Fruit fly (Drosophila melanogaster) whole organism, embryonic: ENCODE results near the gene Rlb1.

Experiments used
- ATbp ChIP-seq: fragments of 200-800 bp; sonication (Bioruptor generic); optimal IDR thresholded peaks from 2 replicates; lab custom pipeline; 2017; ENCODE audit warnings: missing biosample characterization, mild to moderate bottlenecking, missing genetic modification characterization, missing genetic modification reagents
- Atf-2 ChIP-seq: fragments of 200-800 bp; sonication (Bioruptor generic); optimal IDR thresholded peaks from 2 replicates; lab custom pipeline; 2016; ENCODE audit warnings: missing biosample characterization, missing genetic modification characterization
- CG10267 ChIP-seq: fragments of 200-800 bp; sonication (Bioruptor generic); optimal IDR thresholded peaks from 2 replicates; lab custom pipeline; 2018; ENCODE audit warnings: missing biosample characterization, mild to moderate bottlenecking, missing genetic modification characterization, moderate library complexity
- CG10462 ChIP-seq: fragments of 200-800 bp; sonication (Bioruptor generic); optimal IDR thresholded peaks from 2 replicates; lab custom pipeline; 2016; ENCODE audit warnings: missing biosample characterization, missing genetic modification characterization
- CG10565 ChIP-seq: fragments of 200-800 bp; sonication (Bioruptor generic); optimal IDR thresholded peaks from 3 replicates; lab custom pipeline; 2016; ENCODE audit warnings: missing biosample characterization, mild to moderate bottlenecking, missing genetic modification characterization
- CG1233 ChIP-seq: fragments of 200-800 bp; sonication (Bioruptor generic); optimal IDR thresholded peaks from 4 replicates; lab custom pipeline; 2018; ENCODE audit warnings: missing biosample characterization, mild to moderate bottlenecking, missing genetic modification characterization
- CG12391 ChIP-seq: fragments of 200-800 bp; sonication (Bioruptor generic); optimal IDR thresholded peaks from 3 replicates; lab custom pipeline; 2018; ENCODE audit warnings: missing biosample characterization, mild to moderate bottlenecking, missing genetic modification characterization, moderate library complexity
- CG13123 ChIP-seq: fragments of 200-800 bp; sonication (Bioruptor generic); optimal IDR thresholded peaks from 2 replicates; lab custom pipeline; 2016; ENCODE audit warnings: missing biosample characterization, missing genetic modification characterization
- CG15479 ChIP-seq: fragments of 200-800 bp; sonication (Bioruptor generic); optimal IDR thresholded peaks from 3 replicates; lab custom pipeline; 2019; ENCODE audit warnings: missing biosample characterization, mild to moderate bottlenecking, missing genetic modification characterization, moderate library complexity
- CG16863 ChIP-seq: fragments of 200-800 bp; sonication (Bioruptor generic); optimal IDR thresholded peaks from 3 replicates; lab custom pipeline; 2016; ENCODE audit warnings: missing biosample characterization, missing genetic modification characterization
- CG18619 ChIP-seq: fragments of 200-800 bp; sonication (Bioruptor generic); optimal IDR thresholded peaks from 3 replicates; lab custom pipeline; 2017; ENCODE audit warnings: missing biosample characterization, mild to moderate bottlenecking, missing genetic modification characterization
- CG2116 ChIP-seq: fragments of 200-800 bp; sonication (Bioruptor generic); optimal IDR thresholded peaks from 3 replicates; lab custom pipeline; 2018; ENCODE audit warnings: missing biosample characterization, mild to moderate bottlenecking, missing genetic modification characterization
- CG6854 ChIP-seq: fragments of 200-800 bp; sonication (Bioruptor generic); optimal IDR thresholded peaks from 3 replicates; lab custom pipeline; 2017; ENCODE audit warnings: missing biosample characterization, mild to moderate bottlenecking, missing genetic modification characterization
- CG7357 ChIP-seq: fragments of 200-800 bp; sonication (Bioruptor generic); IDR thresholded peaks from 3 replicates; pipeline ENCODE4 v1.3.6; 2022; ENCODE audit warnings: missing biosample characterization, missing genetic modification characterization
- CG7786 ChIP-seq: fragments of 200-800 bp; sonication (Bioruptor generic); optimal IDR thresholded peaks from 2 replicates; lab custom pipeline; 2016; ENCODE audit warnings: missing biosample characterization, missing genetic modification characterization
- CG8359 ChIP-seq: fragments of 200-800 bp; sonication (Bioruptor generic); optimal IDR thresholded peaks from 2 replicates; lab custom pipeline; 2017; ENCODE audit warnings: missing biosample characterization, mild to moderate bottlenecking, missing genetic modification characterization, borderline replicate concordance
- Camta ChIP-seq: fragments of 200-800 bp; sonication (Bioruptor generic); optimal IDR thresholded peaks from 2 replicates; lab custom pipeline; 2016; ENCODE audit warnings: missing biosample characterization, missing genetic modification characterization
- Chrac-16 ChIP-seq: fragments of 200-800 bp; sonication (Bioruptor generic); optimal IDR thresholded peaks from 3 replicates; lab custom pipeline; 2016; ENCODE audit warnings: missing biosample characterization, missing genetic modification characterization
- D ChIP-seq, 2 experiments: fragments of 200-800 bp in 1 of 2; fragments of >200 bp in 1 of 2; sonication (Bioruptor generic) in 1 of 2; optimal IDR thresholded peaks; 2 replicates in 1 of 2; 3 replicates in 1 of 2; lab custom pipeline; 2017; ENCODE audit warnings: mild to moderate bottlenecking in 1 of 2, missing biosample characterization in 1 of 2, missing genetic modification characterization in 1 of 2, missing genetic modification reagents in 1 of 2
- Dek ChIP-seq: fragments of 200-800 bp; sonication (Bioruptor generic); optimal IDR thresholded peaks from 3 replicates; lab custom pipeline; 2019; ENCODE audit warnings: missing biosample characterization, mild to moderate bottlenecking, missing genetic modification characterization, moderate library complexity
- Eip74EF ChIP-seq, 2 experiments: fragments of 200-800 bp in 1 of 2; fragments of >200 bp in 1 of 2; sonication (Bioruptor generic) in 1 of 2; optimal IDR thresholded peaks; 2 replicates each; lab custom pipeline; 2017 to 2019; ENCODE audit warnings: missing biosample characterization in 2 of 2, missing genetic modification characterization in 2 of 2, mild to moderate bottlenecking in 1 of 2, moderate library complexity in 1 of 2
- H15 ChIP-seq: fragments of 200-800 bp; sonication (Bioruptor generic); IDR thresholded peaks from 3 replicates; pipeline ENCODE4 v1.3.6; 2022; ENCODE audit warnings: missing biosample characterization, missing genetic modification characterization
- HLHmδ ChIP-seq: fragments of 200-800 bp; sonication (Bioruptor generic); optimal IDR thresholded peaks from 2 replicates; lab custom pipeline; 2018; ENCODE audit warnings: missing biosample characterization, mild to moderate bottlenecking, missing genetic modification characterization, moderate library complexity
- Hr3 ChIP-seq: fragments of 200-800 bp; sonication (Bioruptor generic); optimal IDR thresholded peaks from 3 replicates; lab custom pipeline; 2016; ENCODE audit warnings: missing biosample characterization, missing genetic modification characterization
- Jarid2 ChIP-seq: fragments of 200-800 bp; sonication (Bioruptor generic); optimal IDR thresholded peaks from 3 replicates; lab custom pipeline; 2017; ENCODE audit warnings: mild to moderate bottlenecking, missing biosample characterization, missing genetic modification reagents, missing genetic modification characterization
- Kr ChIP-seq: fragments of 200-800 bp; sonication (Bioruptor generic); optimal IDR thresholded peaks from 2 replicates; lab custom pipeline; 2017; ENCODE audit warnings: missing biosample characterization, mild to moderate bottlenecking, missing genetic modification characterization
- Med ChIP-seq: fragments of 200-800 bp; sonication (Bioruptor generic); peaks from one replicate; lab custom pipeline; 2016; ENCODE audit warnings: missing biosample characterization, missing genetic modification characterization, mild to moderate bottlenecking, inconsistent platforms, moderate library complexity
- Meics ChIP-seq: fragments of 200-800 bp; sonication (Bioruptor generic); optimal IDR thresholded peaks from 2 replicates; lab custom pipeline; 2017; ENCODE audit warnings: missing biosample characterization, mild to moderate bottlenecking, missing genetic modification characterization
- Ptx1 ChIP-seq: fragments of 200-800 bp; sonication (Bioruptor generic); IDR thresholded peaks from 2 replicates; pipeline ENCODE4 v1.3.6; 2022; ENCODE audit warnings: missing biosample characterization, missing genetic modification characterization
- Sry-δ ChIP-seq: fragments of 200-800 bp; sonication (Bioruptor generic); optimal IDR thresholded peaks from 2 replicates; lab custom pipeline; 2016; ENCODE audit warnings: missing biosample characterization, missing genetic modification characterization
- Xbp1 ChIP-seq: fragments of 200-800 bp; sonication (Bioruptor generic); optimal IDR thresholded peaks from 3 replicates; lab custom pipeline; 2016; ENCODE audit warnings: missing biosample characterization, mild to moderate bottlenecking, missing genetic modification characterization
- abd-A ChIP-seq: fragments of 200-800 bp; sonication (Bioruptor generic); optimal IDR thresholded peaks from 3 replicates; lab custom pipeline; 2019; ENCODE audit warnings: missing biosample characterization, mild to moderate bottlenecking, missing genetic modification characterization, moderate library complexity
- ara ChIP-seq: fragments of 200-800 bp; sonication (Bioruptor generic); IDR thresholded peaks from 2 replicates; pipeline ENCODE4 v1.3.6; 2022; ENCODE audit warnings: missing biosample characterization, missing genetic modification characterization
- az2 ChIP-seq: fragments of 200-800 bp; sonication (Bioruptor generic); optimal IDR thresholded peaks from 3 replicates; lab custom pipeline; 2016; ENCODE audit warnings: missing biosample characterization, missing genetic modification characterization
- crp ChIP-seq, 2 experiments: fragments of 200-800 bp; sonication (Bioruptor generic); optimal IDR thresholded peaks; 2 replicates in 1 of 2; 3 replicates in 1 of 2; lab custom pipeline; 2017; ENCODE audit warnings: missing biosample characterization in 2 of 2, missing genetic modification characterization in 2 of 2, mild to moderate bottlenecking in 1 of 2, moderate library complexity in 1 of 2
- danr ChIP-seq: fragments of 200-800 bp; sonication (Bioruptor generic); IDR thresholded peaks from 2 replicates; pipeline ENCODE4 v1.3.6; 2022; ENCODE audit warnings: missing biosample characterization, missing genetic modification characterization
- gce ChIP-seq: fragments of 200-800 bp; sonication (Bioruptor generic); IDR thresholded peaks from 3 replicates; pipeline ENCODE4 v1.3.6; 2022; ENCODE audit warnings: missing biosample characterization, missing genetic modification characterization
- her ChIP-seq: fragments of 200-800 bp; sonication (Bioruptor generic); optimal IDR thresholded peaks from 2 replicates; lab custom pipeline; 2016; ENCODE audit warnings: missing biosample characterization, missing genetic modification characterization
- ind ChIP-seq: fragments of 200-800 bp; sonication (Bioruptor generic); optimal IDR thresholded peaks from 3 replicates; lab custom pipeline; 2016; ENCODE audit warnings: missing biosample characterization, missing genetic modification characterization
- insv ChIP-seq, 2 experiments: fragments of 200-800 bp; sonication (Bioruptor generic); optimal IDR thresholded peaks; 3 replicates each; lab custom pipeline; 2016 to 2018; ENCODE audit warnings: missing biosample characterization in 2 of 2, missing genetic modification characterization in 2 of 2
- pho ChIP-seq: fragments of 200-800 bp; sonication (Bioruptor generic); optimal IDR thresholded peaks from 2 replicates; lab custom pipeline; 2016; ENCODE audit warnings: missing biosample characterization, missing genetic modification characterization
- rib ChIP-seq: fragments of 200-800 bp; sonication (Bioruptor generic); IDR thresholded peaks from 2 replicates; pipeline ENCODE4 v1.3.6; 2022; ENCODE audit warnings: missing biosample characterization, missing genetic modification characterization
- scrt ChIP-seq: fragments of 200-800 bp; sonication (Bioruptor generic); optimal IDR thresholded peaks from 2 replicates; lab custom pipeline; 2018; ENCODE audit warnings: missing biosample characterization, mild to moderate bottlenecking, missing genetic modification characterization, moderate library complexity
- sens ChIP-seq: fragments of 200-800 bp; sonication (Bioruptor generic); peaks from one replicate; lab custom pipeline; 2016; ENCODE audit warnings: missing biosample characterization, missing genetic modification characterization
- sob ChIP-seq: fragments of 200-800 bp; sonication (Bioruptor generic); IDR thresholded peaks from 2 replicates; pipeline ENCODE4 v1.3.6; 2022; ENCODE audit warnings: missing biosample characterization, missing genetic modification characterization
- sug ChIP-seq: fragments of 200-800 bp; optimal IDR thresholded peaks from 2 replicates; lab custom pipeline; 2019; ENCODE audit warnings: missing biosample characterization, mild to moderate bottlenecking, missing genetic modification characterization, moderate library complexity
- tup ChIP-seq: fragments of 200-800 bp; sonication (Bioruptor generic); optimal IDR thresholded peaks from 2 replicates; lab custom pipeline; 2016; ENCODE audit warnings: missing biosample characterization, mild to moderate bottlenecking, missing genetic modification characterization, moderate library complexity
- zen ChIP-seq: fragments of 200-800 bp; sonication (Bioruptor generic); optimal IDR thresholded peaks from 3 replicates; lab custom pipeline; 2018; ENCODE audit warnings: missing biosample characterization, mild to moderate bottlenecking, missing genetic modification characterization, moderate library complexity
- zen2 ChIP-seq: fragments of 200-800 bp; sonication (Bioruptor generic); IDR thresholded peaks from 3 replicates; pipeline ENCODE4 v1.3.6; 2022; ENCODE audit warnings: missing biosample characterization, missing genetic modification characterization; ENCODE audit not compliant: partially characterized antibody

Gene Rlb1

dm6 chr3R:9555334-9555974, 42.3 kb downstream of the Rlb1 start, which contains the start of the genes CG9386 and BckdhA (continued):
- TF ChIP-seq Chrac-16 (peak; percentile 55), rib (GFP tag; lab: Robert Waterston, UW) (no peak), CG7357 (GFP tag; lab: Robert Waterston, UW) (no peak), sug (peak; percentile 60), Eip74EF (GFP tag; optimal IDR thresholded peaks at IDR 0.05; lab: Kevin White, UChicago) (no peak), Xbp1 (GFP tag; lab: Kevin White, UChicago) (peak; percentile 69), Ptx1 (GFP tag; lab: Robert Waterston, UW) (peak; percentile 47; the same call in 1 of the 2 replicates), CG13123 (GFP tag; lab: Kevin White, UChicago) (peak; percentile 20), zen2 (GFP tag; lab: Robert Waterston, UW) (peak; percentile 44; the same call in 1 of the 3 replicates), CG1233 (GFP tag; lab: Kevin White, UChicago) (no peak), crp (GFP tag; optimal IDR thresholded peaks at IDR 0.05; lab: Kevin White, UChicago) (peak in 1 of 2 experiments; percentile 76), CG12391 (tag; lab: Kevin White, UChicago) (peak; percentile 73), ATbp (GFP tag; lab: Kevin White, UChicago) (no peak), CG8359 (GFP tag; lab: Kevin White, UChicago) (no peak), her (peak; percentile 25), Atf-2 (GFP tag; lab: Kevin White, UChicago) (peak; percentile 13), ara (no peak), CG10565 (GFP tag; lab: Kevin White, UChicago) (no peak), CG6854 (GFP tag; lab: Kevin White, UChicago) (no peak), abd-A (tag; lab: Kevin White, UChicago) (no peak), pho (peak; percentile 53), sens (GFP tag; lab: Kevin White, UChicago) (peak; percentile 71), sob (GFP tag; lab: Robert Waterston, UW) (peak; percentile 59; the same call in 1 of the 2 replicates), Kr (GFP tag; lab: Kevin White, UChicago) (no peak), scrt (peak; percentile 49), HLHmδ (no peak), CG10267 (peak; percentile 57), CG10462 (GFP tag; lab: Kevin White, UChicago) (no peak), Dek (tag; lab: Kevin White, UChicago) (peak; percentile 62), CG15479 (no peak), zen (tag; lab: Kevin White, UChicago) (peak; percentile 5), insv (GFP tag; optimal IDR thresholded peaks at IDR 0.05; lab: Kevin White, UChicago) (no peak), Meics (GFP tag; lab: Kevin White, UChicago) (peak; percentile 67), CG16863 (GFP tag; lab: Kevin White, UChicago) (peak; percentile 5), gce (no peak), Sry-δ (GFP tag; lab: Kevin White, UChicago) (peak; percentile 71), CG18619 (GFP tag; lab: Kevin White, UChicago) (peak; percentile 32), ind (peak; percentile 52), az2 (GFP tag; lab: Kevin White, UChicago) (peak; percentile 37), tup (GFP tag; lab: Kevin White, UChicago) (no peak), danr (no peak), H15 (GFP tag; lab: Robert Waterston, UW) (no peak), D (optimal IDR thresholded peaks at IDR 0.05; lab: Kevin White, UChicago) (no peak), D (GFP tag; optimal IDR thresholded peaks at IDR 0.05; lab: Kevin White, UChicago) (no peak), CG7786 (GFP tag; lab: Kevin White, UChicago) (peak; percentile 16), CG2116 (GFP tag; lab: Kevin White, UChicago) (peak; percentile 81), Hr3 (GFP tag; lab: Kevin White, UChicago) (peak; percentile 52), Camta (GFP tag; lab: Kevin White, UChicago) (no peak), Med (peak; percentile 92), Jarid2 (GFP tag; lab: Kevin White, UChicago) (no peak)
